Worm (Caenorhabditis elegans): ENCODE data around the gene clpp-1.

The clpp-1 gene

DNA sequence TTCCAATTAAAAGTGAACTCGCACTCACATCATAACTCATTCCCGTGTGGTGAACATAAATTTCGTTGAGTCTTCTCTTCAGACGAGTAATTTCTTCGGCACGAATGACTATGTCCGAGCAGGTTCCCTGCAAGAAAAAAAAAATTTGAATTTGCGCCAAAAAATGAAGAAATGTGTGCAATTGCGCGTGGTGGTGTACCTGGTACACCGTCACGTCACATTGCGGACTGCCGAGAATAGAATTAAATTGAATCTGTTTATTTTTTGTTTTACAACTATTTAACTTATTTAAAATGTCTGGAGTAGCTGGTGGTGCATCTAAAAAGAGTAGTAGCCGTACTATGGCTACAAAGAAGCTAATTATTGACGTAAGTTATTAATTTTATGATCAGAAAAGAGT, 1.7 kb downstream of the clpp-1 start, which contains the start of gene mdt-22:
mdt-22 (plus strand) TSS at position 263 of the 400 bp plus-strand sequence.
- peak; percentile 55 for TF ChIP-seq nhr-6 (tag; optimal IDR thresholded peaks at IDR 0.05)
- peak; percentile 82 for TF ChIP-seq nhr-129 (tag; optimal IDR thresholded peaks at IDR 0.05)
- no peak for TF ChIP-seq nhr-10 (tag; optimal IDR thresholded peaks at IDR 0.05)
- TF ChIP-seq Y55F3AM.14 (GFP tag; optimal IDR thresholded peaks at IDR 0.05): peak; percentile 4
- TF ChIP-seq nhr-21 (tag; optimal IDR thresholded peaks at IDR 0.05): peak; percentile 46
- TF ChIP-seq ztf-4 (tag; optimal IDR thresholded peaks at IDR 0.05): no peak
- TF ChIP-seq nhr-12 (tag; optimal IDR thresholded peaks at IDR 0.05): no peak
- no peak for TF ChIP-seq ztf-11 (tag; optimal IDR thresholded peaks at IDR 0.05)
- TF ChIP-seq mbf-1 (tag; optimal IDR thresholded peaks at IDR 0.05): no peak
- no peak for TF ChIP-seq dmd-4 (tag; optimal IDR thresholded peaks at IDR 0.05)
- TF ChIP-seq ceh-16 (tag; optimal IDR thresholded peaks at IDR 0.05): no peak
- TF ChIP-seq skn-1 (tag; optimal IDR thresholded peaks at IDR 0.05): no peak
- peak; percentile 94 for TF ChIP-seq gmeb-1 (tag; optimal IDR thresholded peaks at IDR 0.05)
- peak; percentile 74 for TF ChIP-seq crh-2 (tag; optimal IDR thresholded peaks at IDR 0.05)
- no peak for TF ChIP-seq ztf-1 (GFP tag; conservative IDR thresholded peaks at IDR 0.05)
- no peak for TF ChIP-seq unc-62 (GFP tag; optimal IDR thresholded peaks at IDR 0.05)
- TF ChIP-seq mab-5 (tag; optimal IDR thresholded peaks at IDR 0.05): no peak
- peak; percentile 84 for TF ChIP-seq C34F6.9 (tag; optimal IDR thresholded peaks at IDR 0.05)
- TF ChIP-seq R02D3.7 (tag; optimal IDR thresholded peaks at IDR 0.05): peak; percentile 26
- no peak for TF ChIP-seq lin-39 (tag; optimal IDR thresholded peaks at IDR 0.05)
- peak; percentile 27 for TF ChIP-seq nhr-25 (tag; optimal IDR thresholded peaks at IDR 0.05)
- TF ChIP-seq fos-1 (tag; optimal IDR thresholded peaks at IDR 0.05): peak; percentile 52
- TF ChIP-seq nhr-237 (tag; optimal IDR thresholded peaks at IDR 0.05): no peak
- TF ChIP-seq sma-9 (GFP tag; optimal IDR thresholded peaks at IDR 0.05): peak; percentile 74
- TF ChIP-seq sma-9 (tag; optimal IDR thresholded peaks at IDR 0.05): no peak
- TF ChIP-seq nhr-77 (tag; optimal IDR thresholded peaks at IDR 0.05): no peak
- TF ChIP-seq snpc-4 (tag; optimal IDR thresholded peaks at IDR 0.05): peak; percentile 45
- TF ChIP-seq zag-1 (tag; optimal IDR thresholded peaks at IDR 0.05): peak; percentile 33
- no peak for TF ChIP-seq elt-1 (tag; optimal IDR thresholded peaks at IDR 0.05)
- TF ChIP-seq aly-2 (tag; optimal IDR thresholded peaks at IDR 0.05): no peak
- no peak for TF ChIP-seq sem-4 (tag; optimal IDR thresholded peaks at IDR 0.05)
- no peak for TF ChIP-seq alr-1 (tag; optimal IDR thresholded peaks at IDR 0.05)
- TF ChIP-seq blmp-1 (tag; optimal IDR thresholded peaks at IDR 0.05; ENCODE audit: insufficient read depth): no peak
- TF ChIP-seq sma-3 (GFP tag; optimal IDR thresholded peaks at IDR 0.05): peak; percentile 62
- TF ChIP-seq unc-39 (tag; optimal IDR thresholded peaks at IDR 0.05): no peak
- TF ChIP-seq nhr-23 (tag; optimal IDR thresholded peaks at IDR 0.05): no peak
- TF ChIP-seq ama-1 (optimal IDR thresholded peaks at IDR 0.05): no peak
- no peak for TF ChIP-seq nhr-11 (tag; optimal IDR thresholded peaks at IDR 0.05)
- peak; percentile 2 for TF ChIP-seq ZK546.5 (tag; optimal IDR thresholded peaks at IDR 0.05)
- TF ChIP-seq mdl-1 (tag; optimal IDR thresholded peaks at IDR 0.05): no peak
- no peak for TF ChIP-seq peb-1 (tag; optimal IDR thresholded peaks at IDR 0.05)
- TF ChIP-seq F13H6.1 (tag; optimal IDR thresholded peaks at IDR 0.05): peak; percentile 78
- no peak for TF ChIP-seq ceh-82 (tag; optimal IDR thresholded peaks at IDR 0.05)
- peak; percentile 46 for TF ChIP-seq egl-27 (tag; optimal IDR thresholded peaks at IDR 0.05)
- TF ChIP-seq lin-13 (GFP tag; optimal IDR thresholded peaks at IDR 0.05): peak; percentile 77
- TF ChIP-seq unc-55 (GFP tag; optimal IDR thresholded peaks at IDR 0.05): peak; percentile 91
- peak; percentile 81 for TF ChIP-seq lin-11 (tag; optimal IDR thresholded peaks at IDR 0.05)
- peak; percentile 79 to 84 for TF ChIP-seq lsy-2 (tag; optimal IDR thresholded peaks at IDR 0.05)
- TF ChIP-seq elt-3 (tag; optimal IDR thresholded peaks at IDR 0.05): no peak
